Worm (Caenorhabditis elegans): ENCODE results near the gene F52D10.2.
A peak's percentile ranks its signal among the peaks of the same experiment; 100 is the strongest.

F52D10.2 gene

ce11 chrX:11628580-11628979, 37.1 kb upstream of the F52D10.2 start, which contains the start of gene spp-30:
Gene spp-30 (minus strand): TSS chrX:11628680.
- TF ChIP-seq ceh-63 (GFP tag; optimal IDR thresholded peaks at IDR 0.05) (no peak), elt-3 (tag; optimal IDR thresholded peaks at IDR 0.05) (no peak), nhr-28 (tag; optimal IDR thresholded peaks at IDR 0.05) (no peak), fkh-8 (tag; optimal IDR thresholded peaks at IDR 0.05) (no peak), ceh-90 (tag; optimal IDR thresholded peaks at IDR 0.05) (no peak), efl-3 (GFP tag; optimal IDR thresholded peaks at IDR 0.05) (no peak), rnt-1 (tag; optimal IDR thresholded peaks at IDR 0.05) (no peak), fkh-4 (tag; optimal IDR thresholded peaks at IDR 0.05; ENCODE audit: borderline replicate concordance) (no peak), fkh-10 (GFP tag; optimal IDR thresholded peaks at IDR 0.05) (no peak), C34B4.2 (tag; optimal IDR thresholded peaks at IDR 0.05) (no peak), lin-14 (GFP tag; optimal IDR thresholded peaks at IDR 0.05) (no peak), snpc-4 (tag; optimal IDR thresholded peaks at IDR 0.05) (no peak), unc-130 (tag; optimal IDR thresholded peaks at IDR 0.05) (no peak), irx-1 (tag; optimal IDR thresholded peaks at IDR 0.05) (no peak), sptf-1 (tag; optimal IDR thresholded peaks at IDR 0.05) (no peak), C16A3.4 (tag; optimal IDR thresholded peaks at IDR 0.05) (no peak), egl-13 (tag; optimal IDR thresholded peaks at IDR 0.05) (no peak), mdl-1 (tag; optimal IDR thresholded peaks at IDR 0.05) (no peak), lin-15B (tag; optimal IDR thresholded peaks at IDR 0.05) (no peak), mep-1 (tag; optimal IDR thresholded peaks at IDR 0.05) (no peak)

- TF ChIP-seq snpc-4 (tag; optimal IDR thresholded peaks at IDR 0.05) = no peak
- no peak for TF ChIP-seq dsc-1 (tag; optimal IDR thresholded peaks at IDR 0.05)
- no peak for TF ChIP-seq rnt-1 (tag; optimal IDR thresholded peaks at IDR 0.05)
- no peak for TF ChIP-seq tbx-2 (tag; optimal IDR thresholded peaks at IDR 0.05)
- TF ChIP-seq pax-3 (tag; optimal IDR thresholded peaks at IDR 0.05) = no peak
- no peak for TF ChIP-seq aly-2 (tag; optimal IDR thresholded peaks at IDR 0.05)
- no peak for TF ChIP-seq dpl-1 (GFP tag; optimal IDR thresholded peaks at IDR 0.05)
- no peak for TF ChIP-seq ceh-88 (GFP tag; IDR thresholded peaks at IDR 0.05)
These were observed 35.5 kb upstream of the F52D10.2 start, which contains the start of gene twk-44 for ce11 chrX:11627013-11627412. Gene twk-44 (minus strand): TSS chrX:11627113.

ce11 chrX:11624621-11625020, 33.1 kb upstream of the F52D10.2 start:
- TF ChIP-seq nhr-47 (tag; optimal IDR thresholded peaks at IDR 0.05) = no peak
- TF ChIP-seq nhr-28 (tag; optimal IDR thresholded peaks at IDR 0.05) = no peak
- TF ChIP-seq ztf-4 (tag; optimal IDR thresholded peaks at IDR 0.05) = no peak
- no peak for TF ChIP-seq unc-98 (GFP tag; IDR thresholded peaks at IDR 0.05)
- no peak for TF ChIP-seq irx-1 (tag; optimal IDR thresholded peaks at IDR 0.05)
- TF ChIP-seq tlp-1 (tag; optimal IDR thresholded peaks at IDR 0.05) = no peak
- TF ChIP-seq lin-13 (GFP tag; optimal IDR thresholded peaks at IDR 0.05) = no peak
- no peak for TF ChIP-seq ceh-88 (GFP tag; IDR thresholded peaks at IDR 0.05)
- no peak for TF ChIP-seq mep-1 (tag; optimal IDR thresholded peaks at IDR 0.05)

- TF ChIP-seq snpc-4 (tag; optimal IDR thresholded peaks at IDR 0.05) (peak; percentile 59), nhr-11 (tag; optimal IDR thresholded peaks at IDR 0.05) (no peak)
These were observed 31.9 kb upstream of the F52D10.2 start for ce11 chrX:11623442-11623841.

- TF ChIP-seq aha-1 (tag; optimal IDR thresholded peaks at IDR 0.05) = no peak
- no peak for TF ChIP-seq mab-9 (GFP tag; IDR thresholded peaks at IDR 0.05)
- TF ChIP-seq lin-39 (tag; optimal IDR thresholded peaks at IDR 0.05) = no peak
- no peak for TF ChIP-seq snpc-4 (tag; optimal IDR thresholded peaks at IDR 0.05)
- TF ChIP-seq alr-1 (tag; optimal IDR thresholded peaks at IDR 0.05; ENCODE audit: borderline replicate concordance) = no peak
- no peak for TF ChIP-seq C34B4.2 (tag; optimal IDR thresholded peaks at IDR 0.05)
- TF ChIP-seq nhr-71 (tag; optimal IDR thresholded peaks at IDR 0.05) = no peak
- no peak for TF ChIP-seq C04F5.9 (tag; optimal IDR thresholded peaks at IDR 0.05)
- TF ChIP-seq fkh-8 (tag; optimal IDR thresholded peaks at IDR 0.05) = no peak
These were observed 30.5 kb upstream of the F52D10.2 start, which contains the start of gene sto-3 for ce11 chrX:11621997-11622396. Gene sto-3 (minus strand): TSS chrX:11622097.
